Worm (Caenorhabditis elegans) whole organism, young adult: ENCODE measurements around the gene hsp-110.

Experiments
- B0261.1 ChIP-seq: sonication (generic microtip); optimal IDR thresholded peaks from 2 replicates; lab custom pipeline; 2016; ENCODE audit warnings: mild to moderate bottlenecking, missing genetic modification characterization, moderate library complexity, missing compliant biosample characterization
- F49E8.2 ChIP-seq: sonication (generic microtip); optimal IDR thresholded peaks from 3 replicates; lab custom pipeline; 2017; ENCODE audit warnings: missing genetic modification characterization, mild to moderate bottlenecking, missing compliant biosample characterization, antibody characterized with exemption, moderate library complexity; ENCODE audit not compliant: insufficient read depth
- aptf-2 ChIP-seq: fragments of 200-800 bp; sonication (Bioruptor generic); conservative IDR thresholded peaks from 2 replicates; pipeline ENCODE4 v1.3.6; 2022; ENCODE audit warnings: missing genetic modification reagents, missing genetic modification characterization, missing compliant biosample characterization
- attf-6 ChIP-seq: fragments of 200-800 bp; sonication (Bioruptor generic); IDR thresholded peaks from 2 replicates; pipeline ENCODE4 v1.3.6; 2022; ENCODE audit warnings: missing genetic modification reagents, missing genetic modification characterization, missing compliant biosample characterization
- bed-1 ChIP-seq: fragments of 200-800 bp; sonication (Bioruptor generic); IDR thresholded peaks from 2 replicates; pipeline ENCODE4 v1.3.6; 2022; ENCODE audit warnings: missing genetic modification reagents, missing genetic modification characterization, missing compliant biosample characterization
- ceh-79 ChIP-seq: sonication (generic microtip); optimal IDR thresholded peaks from 2 replicates; lab custom pipeline; 2017; ENCODE audit warnings: mild to moderate bottlenecking, missing genetic modification characterization, missing compliant biosample characterization
- dox-1 ChIP-seq: fragments of 200-800 bp; sonication (Bioruptor generic); IDR thresholded peaks from 2 replicates; pipeline ENCODE4 v1.3.6; 2022; ENCODE audit warnings: missing genetic modification reagents, missing genetic modification characterization, missing compliant biosample characterization
- ekl-4 ChIP-seq: fragments of 200-800 bp; sonication (Bioruptor generic); IDR thresholded peaks from 2 replicates; pipeline ENCODE4 v1.3.6; 2022; ENCODE audit warnings: missing genetic modification reagents, missing genetic modification characterization, missing compliant biosample characterization
- lin-35 ChIP-seq, 3 experiments: fragments of 150-350 bp in 2 of 3; sonication (generic microtip) in 1 of 3; optimal IDR thresholded peaks; 2 replicates each; lab custom pipeline; 2014 to 2018; ENCODE audit warnings: missing biosample characterization in 3 of 3, missing genetic modification characterization in 3 of 3, missing genetic modification reagents in 3 of 3
- lin-54 ChIP-seq: fragments of 200-800 bp; sonication (Bioruptor generic); optimal IDR thresholded peaks from 2 replicates; lab custom pipeline; 2018; ENCODE audit warnings: mild to moderate bottlenecking, missing genetic modification characterization, missing compliant biosample characterization
- sea-2 ChIP-seq: fragments of 200-800 bp; sonication (Bioruptor generic); IDR thresholded peaks from 2 replicates; pipeline ENCODE4 v1.3.6; 2022; ENCODE audit warnings: missing genetic modification characterization, missing compliant biosample characterization
- snpc-4 ChIP-seq, 5 experiments: fragments of 150-350 bp in 1 of 5; sonication (generic microtip) in 4 of 5; optimal IDR thresholded peaks; 2 replicates each; lab custom pipeline; 2014 to 2018; ENCODE audit warnings: missing genetic modification characterization in 5 of 5, missing biosample characterization in 3 of 5, antibody characterized with exemption in 2 of 5, mild to moderate bottlenecking in 2 of 5, missing compliant biosample characterization in 2 of 5, missing genotype in 2 of 5, moderate library complexity in 2 of 5, missing genetic modification reagents in 1 of 5

ce11 chrIII:8446534-8446933 is at the start of gene hsp-110:
- TF ChIP-seq lin-35 (GFP tag; optimal IDR thresholded peaks at IDR 0.05; lab: Kevin White, UChicago) (no peak), B0261.1 (tag; lab: Kevin White, UChicago) (no peak), dox-1 (GFP tag; lab: Robert Waterston, UW) (peak; percentile 82; the same call in 1 of the 2 replicates), snpc-4 (GFP tag; optimal IDR thresholded peaks at IDR 0.05; lab: Kevin White, UChicago) (no peak), snpc-4 (tag; optimal IDR thresholded peaks at IDR 0.05; lab: Kevin White, UChicago) (peak in 1 of 4 experiments; percentile 18), attf-6 (no peak), aptf-2 (GFP tag; lab: Robert Waterston, UW) (no peak), sea-2 (GFP tag; lab: Robert Waterston, UW) (no peak), ceh-79 (no peak), lin-54 (GFP tag; lab: Kevin White, UChicago) (no peak), ekl-4 (GFP tag; lab: Robert Waterston, UW) (no peak; the same call in 1 of the 2 replicates), bed-1 (GFP tag; lab: Robert Waterston, UW) (no peak), F49E8.2 (tag; lab: Kevin White, UChicago) (no peak)
